Fruit fly (Drosophila melanogaster) whole organism, embryonic: Measurements from ENCODE around the gene CG6753.

Experiments used
- Adf1 ChIP-seq: fragments of 200-800 bp; sonication (Bioruptor generic); IDR thresholded peaks from 2 replicates; pipeline ENCODE4 v1.3.6; 2022; ENCODE audit warnings: missing biosample characterization, missing genetic modification characterization
- CG10431 ChIP-seq: fragments of 200-800 bp; sonication (Bioruptor generic); optimal IDR thresholded peaks from 3 replicates; lab custom pipeline; 2018; ENCODE audit warnings: missing biosample characterization, mild to moderate bottlenecking, missing genetic modification characterization
- CG10543 ChIP-seq: fragments of 200-800 bp; sonication (Bioruptor generic); optimal IDR thresholded peaks from 3 replicates; lab custom pipeline; 2017; ENCODE audit warnings: missing biosample characterization, mild to moderate bottlenecking, missing genetic modification characterization, moderate library complexity
- CG11504 ChIP-seq: fragments of 200-800 bp; sonication (Bioruptor generic); optimal IDR thresholded peaks from 3 replicates; lab custom pipeline; 2019; ENCODE audit warnings: missing biosample characterization, mild to moderate bottlenecking, missing genetic modification characterization, moderate library complexity
- CG11695 ChIP-seq: fragments of 200-800 bp; sonication (Bioruptor generic); IDR thresholded peaks from 3 replicates; pipeline ENCODE4 v1.3.6; 2022; ENCODE audit warnings: missing biosample characterization, missing genetic modification characterization
- CG12071 ChIP-seq: fragments of 200-800 bp; sonication (Bioruptor generic); optimal IDR thresholded peaks from 3 replicates; lab custom pipeline; 2018; ENCODE audit warnings: missing biosample characterization, mild to moderate bottlenecking, missing genetic modification characterization
- CG12236 ChIP-seq: fragments of 200-800 bp; sonication (Bioruptor generic); optimal IDR thresholded peaks from 2 replicates; lab custom pipeline; 2016; ENCODE audit warnings: missing biosample characterization, missing genetic modification characterization
- CG13775 ChIP-seq: fragments of 200-800 bp; sonication (Bioruptor generic); optimal IDR thresholded peaks from 3 replicates; lab custom pipeline; 2017; ENCODE audit warnings: missing biosample characterization, mild to moderate bottlenecking, missing genetic modification characterization
- CG14710 ChIP-seq: fragments of 200-800 bp; sonication (Bioruptor generic); optimal IDR thresholded peaks from 3 replicates; lab custom pipeline; 2019; ENCODE audit warnings: missing biosample characterization, mild to moderate bottlenecking, missing genetic modification characterization, moderate library complexity
- CG14860 ChIP-seq: fragments of 200-800 bp; sonication (Bioruptor generic); IDR thresholded peaks from 3 replicates; pipeline ENCODE4 v1.3.6; 2022; ENCODE audit warnings: missing biosample characterization, missing genetic modification characterization; ENCODE audit not compliant: partially characterized antibody
- CG15479 ChIP-seq: fragments of 200-800 bp; sonication (Bioruptor generic); optimal IDR thresholded peaks from 3 replicates; lab custom pipeline; 2019; ENCODE audit warnings: missing biosample characterization, mild to moderate bottlenecking, missing genetic modification characterization, moderate library complexity
- CG17361 ChIP-seq: fragments of 200-800 bp; sonication (Bioruptor generic); IDR thresholded peaks from 3 replicates; pipeline ENCODE4 v1.3.6; 2022; ENCODE audit warnings: missing biosample characterization, missing genetic modification characterization
- CG30020 ChIP-seq: fragments of 200-800 bp; optimal IDR thresholded peaks from 2 replicates; lab custom pipeline; 2019; ENCODE audit warnings: missing biosample characterization, mild to moderate bottlenecking, missing genetic modification characterization, moderate library complexity
- CG3726 ChIP-seq: fragments of 200-800 bp; sonication (Bioruptor generic); IDR thresholded peaks from 3 replicates; pipeline ENCODE4, ENCODE4 v1.3.6; 2022; ENCODE audit warnings: missing biosample characterization, missing genetic modification characterization
- CG4328 ChIP-seq: fragments of 200-800 bp; sonication (Bioruptor generic); optimal IDR thresholded peaks from 3 replicates; lab custom pipeline; 2017; ENCODE audit warnings: missing biosample characterization, missing genetic modification reagents, missing genetic modification characterization
- CG7786 ChIP-seq: fragments of 200-800 bp; sonication (Bioruptor generic); optimal IDR thresholded peaks from 2 replicates; lab custom pipeline; 2016; ENCODE audit warnings: missing biosample characterization, missing genetic modification characterization
- Chrac-16 ChIP-seq: fragments of 200-800 bp; sonication (Bioruptor generic); optimal IDR thresholded peaks from 3 replicates; lab custom pipeline; 2016; ENCODE audit warnings: missing biosample characterization, missing genetic modification characterization
- CoRest ChIP-seq: fragments of 200-800 bp; sonication (Bioruptor generic); optimal IDR thresholded peaks from 3 replicates; lab custom pipeline; 2018; ENCODE audit warnings: missing biosample characterization, mild to moderate bottlenecking, missing genetic modification characterization, moderate library complexity
- Dip2 ChIP-seq: fragments of 200-800 bp; sonication (Bioruptor generic); IDR thresholded peaks from 2 replicates; pipeline ENCODE4 v1.3.6; 2022; ENCODE audit warnings: missing biosample characterization, missing genetic modification characterization
- Dip3 ChIP-seq: fragments of 200-800 bp; sonication (Bioruptor generic); optimal IDR thresholded peaks from 3 replicates; lab custom pipeline; 2016; ENCODE audit warnings: missing biosample characterization, missing genetic modification characterization
- Eip74EF ChIP-seq, 2 experiments: fragments of 200-800 bp in 1 of 2; fragments of >200 bp in 1 of 2; sonication (Bioruptor generic) in 1 of 2; optimal IDR thresholded peaks; 2 replicates each; lab custom pipeline; 2017 to 2019; ENCODE audit warnings: missing biosample characterization in 2 of 2, missing genetic modification characterization in 2 of 2, mild to moderate bottlenecking in 1 of 2, moderate library complexity in 1 of 2
- Fer1 ChIP-seq: fragments of 200-800 bp; sonication (Bioruptor generic); optimal IDR thresholded peaks from 2 replicates; lab custom pipeline; 2017; ENCODE audit warnings: missing biosample characterization, mild to moderate bottlenecking, missing genetic modification characterization
- GATAe ChIP-seq: fragments of 200-800 bp; sonication (Bioruptor generic); conservative IDR thresholded peaks from 2 replicates; pipeline ENCODE4 v1.3.6; 2022; ENCODE audit warnings: missing biosample characterization, missing genetic modification characterization
- H2.0 ChIP-seq: fragments of 200-800 bp; sonication (Bioruptor generic); IDR thresholded peaks from 2 replicates; pipeline ENCODE4 v1.3.6; 2022; ENCODE audit warnings: missing biosample characterization, missing genetic modification characterization
- Hey ChIP-seq: fragments of 200-800 bp; sonication (Bioruptor generic); optimal IDR thresholded peaks from 3 replicates; lab custom pipeline; 2018; ENCODE audit warnings: missing biosample characterization, mild to moderate bottlenecking, missing genetic modification characterization
- Kr ChIP-seq: fragments of 200-800 bp; sonication (Bioruptor generic); optimal IDR thresholded peaks from 2 replicates; lab custom pipeline; 2017; ENCODE audit warnings: missing biosample characterization, mild to moderate bottlenecking, missing genetic modification characterization
- Oli ChIP-seq: fragments of 200-800 bp; sonication (Bioruptor generic); optimal IDR thresholded peaks from 2 replicates; lab custom pipeline; 2018; ENCODE audit warnings: missing biosample characterization, mild to moderate bottlenecking, missing genetic modification characterization, moderate library complexity
- Six4 ChIP-seq: fragments of 200-800 bp; sonication (Bioruptor generic); optimal IDR thresholded peaks from 2 replicates; lab custom pipeline; 2016; ENCODE audit warnings: missing biosample characterization, missing genetic modification characterization
- bbx ChIP-seq: fragments of 200-800 bp; sonication (Bioruptor generic); IDR thresholded peaks from 2 replicates; pipeline ENCODE4 v1.3.6; 2022; ENCODE audit warnings: missing biosample characterization, missing genetic modification characterization; ENCODE audit not compliant: partially characterized antibody
- bowl ChIP-seq: fragments of 200-800 bp; sonication (Bioruptor generic); IDR thresholded peaks from 2 replicates; pipeline ENCODE4 v1.3.6; 2022; ENCODE audit warnings: missing biosample characterization, missing genetic modification characterization
- dm ChIP-seq: fragments of 200-800 bp; sonication (Bioruptor generic); optimal IDR thresholded peaks from 3 replicates; lab custom pipeline; 2016; ENCODE audit warnings: missing biosample characterization, missing genetic modification characterization
- fd96Cb ChIP-seq: fragments of 200-800 bp; sonication (Bioruptor generic); optimal IDR thresholded peaks from 2 replicates; lab custom pipeline; 2018; ENCODE audit warnings: missing biosample characterization, mild to moderate bottlenecking, missing genetic modification characterization, moderate library complexity
- fru ChIP-seq: fragments of >200 bp; optimal IDR thresholded peaks from 2 replicates; lab custom pipeline; 2017
- ftz-f1 ChIP-seq: fragments of 200-800 bp; sonication (Bioruptor generic); optimal IDR thresholded peaks from 2 replicates; lab custom pipeline; 2016; ENCODE audit warnings: missing biosample characterization, missing genetic modification characterization
- hbn ChIP-seq: fragments of 200-800 bp; sonication (Bioruptor generic); IDR thresholded peaks from 2 replicates; pipeline ENCODE4 v1.3.6; 2022; ENCODE audit warnings: missing biosample characterization, missing genetic modification characterization; ENCODE audit not compliant: partially characterized antibody
- lbe ChIP-seq: fragments of 200-800 bp; sonication (Bioruptor generic); optimal IDR thresholded peaks from 2 replicates; lab custom pipeline; 2016; ENCODE audit warnings: missing biosample characterization, mild to moderate bottlenecking, missing genetic modification characterization
- prd ChIP-seq, 3 experiments: fragments of >200 bp in 2 of 3; fragments of 200-800 bp in 1 of 3; sonication (Bioruptor generic) in 1 of 3; optimal IDR thresholded peaks in 2 of 3; IDR thresholded peaks in 1 of 3; 2 replicates in 2 of 3; 3 replicates in 1 of 3; pipeline versions ENCODE4 v1.3.6 to Lab custom; 2017 to 2022; ENCODE audit warnings: missing biosample characterization in 1 of 3, missing genetic modification characterization in 1 of 3
- pros ChIP-seq: fragments of 200-800 bp; sonication (Bioruptor generic); optimal IDR thresholded peaks from 3 replicates; lab custom pipeline; 2019; ENCODE audit warnings: missing biosample characterization, mild to moderate bottlenecking, missing genetic modification characterization, moderate library complexity
- pum ChIP-seq: fragments of 200-800 bp; sonication (Bioruptor generic); optimal IDR thresholded peaks from 2 replicates; lab custom pipeline; 2016; ENCODE audit warnings: missing biosample characterization, missing genetic modification characterization
- pzg ChIP-seq: fragments of 200-800 bp; sonication (Bioruptor generic); optimal IDR thresholded peaks from 3 replicates; lab custom pipeline; 2018; ENCODE audit warnings: missing biosample characterization, mild to moderate bottlenecking, missing genetic modification characterization, moderate library complexity
- sens-2 ChIP-seq: fragments of 200-800 bp; sonication (Bioruptor generic); IDR thresholded peaks from 2 replicates; pipeline ENCODE4 v1.3.6; 2022; ENCODE audit warnings: missing biosample characterization, missing genetic modification characterization
- sima ChIP-seq: fragments of 200-800 bp; sonication (Bioruptor generic); optimal IDR thresholded peaks from 2 replicates; lab custom pipeline; 2016; ENCODE audit warnings: missing biosample characterization, missing genetic modification characterization
- sna ChIP-seq: fragments of 200-800 bp; sonication (Bioruptor generic); IDR thresholded peaks from 2 replicates; pipeline ENCODE4 v1.3.6; 2022; ENCODE audit warnings: missing biosample characterization, missing genetic modification characterization; ENCODE audit not compliant: partially characterized antibody
- tap ChIP-seq: fragments of 200-800 bp; optimal IDR thresholded peaks from 3 replicates; lab custom pipeline; 2019; ENCODE audit warnings: missing biosample characterization, mild to moderate bottlenecking, missing genetic modification characterization, moderate library complexity
- tin ChIP-seq: fragments of 200-800 bp; sonication (Bioruptor generic); optimal IDR thresholded peaks from 3 replicates; lab custom pipeline; 2016; ENCODE audit warnings: missing biosample characterization, missing genetic modification characterization
- tup ChIP-seq: fragments of 200-800 bp; sonication (Bioruptor generic); optimal IDR thresholded peaks from 2 replicates; lab custom pipeline; 2016; ENCODE audit warnings: missing biosample characterization, mild to moderate bottlenecking, missing genetic modification characterization, moderate library complexity
- z ChIP-seq: fragments of 200-800 bp; sonication (Bioruptor generic); IDR thresholded peaks from 3 replicates; pipeline ENCODE4 v1.3.6; 2022; ENCODE audit warnings: missing biosample characterization, missing genetic modification characterization
- zfh1 ChIP-seq: fragments of 200-800 bp; sonication (Bioruptor generic); IDR thresholded peaks from 3 replicates; pipeline ENCODE4 v1.3.6; 2022; ENCODE audit warnings: missing biosample characterization, missing genetic modification characterization

The CG6753 gene

dm6 chr3R:12653511-12654252 is 11.4 kb upstream of the CG6753 start (continued):
- TF ChIP-seq bbx (GFP tag; lab: Robert Waterston, UW) (no peak), CoRest (peak; percentile 91), CG11695 (GFP tag; lab: Robert Waterston, UW) (peak; percentile 85; the same call in 2 of the 3 replicates), CG15479 (no peak), Eip74EF (GFP tag; optimal IDR thresholded peaks at IDR 0.05; lab: Kevin White, UChicago) (peak in 1 of 2 experiments; percentile 82), bowl (peak; percentile 46; the same call in 1 of the 2 replicates), Dip3 (peak; percentile 60), sens-2 (GFP tag; lab: Robert Waterston, UW) (no peak), CG14860 (GFP tag; lab: Robert Waterston, UW) (0 out of 3 replicates have a peak, but pooled peaks have one; percentile 19), Fer1 (peak; percentile 78), CG11504 (tag; lab: Kevin White, UChicago) (peak; percentile 88), CG12071 (peak; percentile 75), CG12236 (GFP tag; lab: Kevin White, UChicago) (peak; percentile 48), zfh1 (peak; percentile 73), Hey (tag; lab: Kevin White, UChicago) (no peak), Kr (no peak), CG10431 (no peak), CG7786 (GFP tag; lab: Kevin White, UChicago) (peak; percentile 84), fru (lab: Kevin White, UChicago) (no peak), H2.0 (GFP tag; lab: Robert Waterston, UW) (peak; percentile 56; the same call in 1 of the 2 replicates), pum (GFP tag; lab: Kevin White, UChicago) (peak; percentile 81), CG4328 (GFP tag; lab: Kevin White, UChicago) (peak; percentile 49), tup (GFP tag; lab: Kevin White, UChicago) (peak; percentile 45), GATAe (GFP tag; lab: Robert Waterston, UW) (peak; percentile 39), lbe (no peak), Adf1 (GFP tag; lab: Robert Waterston, UW) (peak; percentile 27), pros (GFP tag; lab: Kevin White, UChicago) (no peak), dm (peak; percentile 77), z (GFP tag; lab: Robert Waterston, UW) (peak; percentile 84), Six4 (peak; percentile 31), CG10543 (GFP tag; lab: Kevin White, UChicago) (peak; percentile 67), sima (peak; percentile 55), pzg (no peak), tin (GFP tag; lab: Kevin White, UChicago) (peak; percentile 74), fd96Cb (tag; lab: Kevin White, UChicago) (peak; percentile 84), CG17361 (GFP tag; lab: Robert Waterston, UW) (peak; percentile 92), Chrac-16 (GFP tag; lab: Kevin White, UChicago) (peak; percentile 73), prd (optimal IDR thresholded peaks at IDR 0.05; lab: Kevin White, UChicago) (no peak), prd (GFP tag; IDR thresholded peaks at IDR 0.05; lab: Robert Waterston, UW) (peak; percentile 87), sna (GFP tag; lab: Robert Waterston, UW) (0 out of 2 replicates have a peak, but pooled peaks have one; percentile 41), hbn (no peak), Dip2 (GFP tag; lab: Robert Waterston, UW) (peak; percentile 57), CG3726 (0 out of 3 replicates have a peak, but pooled peaks have one; percentile 57), CG13775 (GFP tag; lab: Kevin White, UChicago) (peak; percentile 76), tap (tag; lab: Kevin White, UChicago) (peak; percentile 77), CG14710 (peak; percentile 35), ftz-f1 (no peak), CG30020 (tag; lab: Kevin White, UChicago) (no peak), Oli (tag; lab: Kevin White, UChicago) (peak; percentile 93)
